Worm (Caenorhabditis elegans): ENCODE measurements around the gene dna-2.

DNA sequence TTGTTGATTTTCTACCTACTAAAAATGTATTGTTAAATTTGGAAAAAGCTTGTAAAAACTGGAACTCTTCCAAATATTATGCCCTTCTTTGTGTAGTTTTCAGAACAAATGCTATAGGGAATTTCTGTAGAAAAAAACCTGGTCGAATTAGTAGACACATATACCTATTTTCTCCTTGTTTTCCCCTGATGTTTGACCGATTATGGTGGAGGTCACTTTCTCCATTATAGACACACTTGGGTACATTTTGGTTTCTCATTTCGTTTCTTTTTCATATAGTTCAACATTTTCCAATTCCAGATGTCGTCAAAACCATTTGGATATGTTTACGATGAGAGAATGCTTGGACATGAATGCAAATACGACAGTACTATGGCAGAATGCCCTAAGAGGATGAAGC is 20.5 kb downstream of the dna-2 start, which contains the start of gene hda-5:
- TF ChIP-seq ceh-9 (tag; optimal IDR thresholded peaks at IDR 0.05) = no peak
- TF ChIP-seq che-1 (tag; optimal IDR thresholded peaks at IDR 0.05) = no peak
- no peak for TF ChIP-seq ama-1 (optimal IDR thresholded peaks at IDR 0.05)
- TF ChIP-seq unc-55 (GFP tag; optimal IDR thresholded peaks at IDR 0.05) = no peak
- no peak for TF ChIP-seq tbx-2 (tag; optimal IDR thresholded peaks at IDR 0.05)
- no peak for TF ChIP-seq T23F11.4 (GFP tag; optimal IDR thresholded peaks at IDR 0.05)
- no peak for TF ChIP-seq C38D4.7 (GFP tag; optimal IDR thresholded peaks at IDR 0.05)
- TF ChIP-seq nfya-1 (tag; optimal IDR thresholded peaks at IDR 0.05) = no peak
- no peak for TF ChIP-seq pax-1 (tag; optimal IDR thresholded peaks at IDR 0.05)
